Worm (Caenorhabditis elegans): ENCODE measurements around the gene F19G12.9.
A peak's percentile ranks its signal among the peaks of the same experiment; 100 is the strongest.

F19G12.9 gene

ce11 chrX:1394437-1394836 lies 24.6 kb upstream of the F19G12.9 start:
- TF ChIP-seq swsn-7 (tag; optimal IDR thresholded peaks at IDR 0.05) (no peak), lin-15B (tag; optimal IDR thresholded peaks at IDR 0.05) (no peak), ceh-88 (GFP tag; IDR thresholded peaks at IDR 0.05) (no peak), ztf-11 (tag; optimal IDR thresholded peaks at IDR 0.05) (no peak), vab-15 (tag; optimal IDR thresholded peaks at IDR 0.05) (no peak), fkh-8 (tag; optimal IDR thresholded peaks at IDR 0.05) (no peak), efl-1 (optimal IDR thresholded peaks at IDR 0.05) (no peak), efl-1 (GFP tag; optimal IDR thresholded peaks at IDR 0.05 in 1 of 2) (peak in 1 of 2 experiments; percentile 3), skn-1 (tag; optimal IDR thresholded peaks at IDR 0.05) (peak; percentile 46), sox-4 (tag; optimal IDR thresholded peaks at IDR 0.05) (no peak), fos-1 (tag; optimal IDR thresholded peaks at IDR 0.05) (no peak)

- TF ChIP-seq unc-30 (tag; optimal IDR thresholded peaks at IDR 0.05), result no peak
- peak; percentile 63 for TF ChIP-seq nhr-71 (tag; optimal IDR thresholded peaks at IDR 0.05)
- peak in 1 of 2 experiments; percentile 51 for TF ChIP-seq lin-35 (GFP tag; optimal IDR thresholded peaks at IDR 0.05)
- no peak for TF ChIP-seq ceh-88 (GFP tag; IDR thresholded peaks at IDR 0.05)
- peak; percentile 71 for TF ChIP-seq nhr-19 (GFP tag; conservative IDR thresholded peaks at IDR 0.05)
- peak; percentile 10 for TF ChIP-seq blmp-1 (tag; optimal IDR thresholded peaks at IDR 0.05)
- TF ChIP-seq rnt-1 (tag; optimal IDR thresholded peaks at IDR 0.05), result peak; percentile 39
- TF ChIP-seq pag-3 (tag; optimal IDR thresholded peaks at IDR 0.05; ENCODE audit: borderline replicate concordance, insufficient read depth), result no peak
- no peak for TF ChIP-seq pax-3 (tag; optimal IDR thresholded peaks at IDR 0.05)
- TF ChIP-seq tbx-2 (tag; optimal IDR thresholded peaks at IDR 0.05), result peak; percentile 33
- TF ChIP-seq mdl-1 (tag; optimal IDR thresholded peaks at IDR 0.05), result peak in 1 of 2 experiments; percentile 19
- TF ChIP-seq skn-1 (tag; optimal IDR thresholded peaks at IDR 0.05), result peak; percentile 35
- peak; percentile 40 for TF ChIP-seq lin-14 (GFP tag; optimal IDR thresholded peaks at IDR 0.05)
- no peak for TF ChIP-seq hlh-4 (tag; optimal IDR thresholded peaks at IDR 0.05)
- no peak for TF ChIP-seq ceh-63 (GFP tag; optimal IDR thresholded peaks at IDR 0.05)
- peak; percentile 3 for TF ChIP-seq jun-1 (tag; optimal IDR thresholded peaks at IDR 0.05)
- TF ChIP-seq nhr-85 (tag), result peak; percentile 78
- TF ChIP-seq elt-3 (tag; optimal IDR thresholded peaks at IDR 0.05), result peak in 1 of 6 experiments; percentile 87
- peak; percentile 49 for TF ChIP-seq nhr-20 (tag; optimal IDR thresholded peaks at IDR 0.05)
- TF ChIP-seq snu-23 (GFP tag; optimal IDR thresholded peaks at IDR 0.05), result peak; percentile 18
Measured at ce11 chrX:1395793-1396192, 23.2 kb upstream of the F19G12.9 start.

- TF ChIP-seq C16A3.4 (tag; optimal IDR thresholded peaks at IDR 0.05) (no peak), sox-4 (tag; optimal IDR thresholded peaks at IDR 0.05) (no peak), snpc-4 (tag; optimal IDR thresholded peaks at IDR 0.05) (no peak), ztf-4 (tag; optimal IDR thresholded peaks at IDR 0.05) (no peak), unc-130 (tag; optimal IDR thresholded peaks at IDR 0.05) (no peak), ceh-88 (GFP tag; IDR thresholded peaks at IDR 0.05) (no peak), ets-5 (GFP tag; IDR thresholded peaks at IDR 0.05) (no peak), mdl-1 (tag; optimal IDR thresholded peaks at IDR 0.05) (no peak), snu-23 (GFP tag; optimal IDR thresholded peaks at IDR 0.05) (no peak), lin-14 (GFP tag; optimal IDR thresholded peaks at IDR 0.05) (no peak)
Measured at ce11 chrX:1397516-1397915, 21.5 kb upstream of the F19G12.9 start, which contains the start of gene H39E20.1. TSS of gene H39E20.1 (minus strand) at chrX:1397616.

- TF ChIP-seq C04F5.9 (tag; optimal IDR thresholded peaks at IDR 0.05) (no peak), nhr-77 (tag; optimal IDR thresholded peaks at IDR 0.05) (no peak), ceh-88 (GFP tag; IDR thresholded peaks at IDR 0.05) (no peak), ceh-63 (GFP tag; optimal IDR thresholded peaks at IDR 0.05) (no peak), grh-1 (GFP tag; IDR thresholded peaks at IDR 0.05) (no peak), C34B4.2 (tag; optimal IDR thresholded peaks at IDR 0.05) (no peak), isw-1 (GFP tag; IDR thresholded peaks at IDR 0.05) (no peak), unc-62 (GFP tag; optimal IDR thresholded peaks at IDR 0.05) (no peak), mab-9 (GFP tag; IDR thresholded peaks at IDR 0.05) (no peak), vab-15 (tag; optimal IDR thresholded peaks at IDR 0.05) (no peak), egl-13 (tag; optimal IDR thresholded peaks at IDR 0.05) (no peak), egl-27 (tag; optimal IDR thresholded peaks at IDR 0.05) (no peak), nhr-84 (tag; optimal IDR thresholded peaks at IDR 0.05) (no peak), mdl-1 (tag; optimal IDR thresholded peaks at IDR 0.05) (no peak), alr-1 (tag; optimal IDR thresholded peaks at IDR 0.05; ENCODE audit: borderline replicate concordance) (no peak), ceh-8 (GFP tag; optimal IDR thresholded peaks at IDR 0.05) (no peak), dsc-1 (tag; optimal IDR thresholded peaks at IDR 0.05) (no peak), lin-14 (GFP tag; optimal IDR thresholded peaks at IDR 0.05) (no peak)
Measured at ce11 chrX:1401259-1401658, 17.8 kb upstream of the F19G12.9 start, which contains the start of gene ZK402.5. TSS of gene ZK402.5 (minus strand) at chrX:1401359.

Data from whole organism, L1 larva.